Worm (Caenorhabditis elegans): Measurements from ENCODE around the gene amt-3.

amt-3 gene

DNA sequence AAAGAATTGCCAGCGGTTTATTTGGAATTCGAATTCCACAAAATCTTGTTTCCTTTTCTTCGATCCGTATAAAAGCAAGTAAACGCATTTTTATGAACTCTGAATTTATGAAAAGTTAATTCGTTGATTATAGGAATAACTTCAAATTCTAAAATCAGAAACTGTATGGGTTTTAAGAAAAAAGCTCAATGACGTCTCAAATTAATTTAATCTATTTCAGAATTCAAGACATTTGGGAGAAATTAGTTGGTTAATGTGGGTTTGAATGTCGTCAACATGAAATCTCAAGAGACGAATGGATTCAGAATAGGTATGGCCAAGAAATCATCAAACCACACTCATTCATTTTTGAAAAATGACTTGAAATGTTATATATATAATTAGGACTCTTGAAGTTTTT is 27.1 kb upstream of the amt-3 start, which contains the start of gene F49E12.7:
TSS of gene F49E12.7 (minus strand) at position 101 of the 400 bp plus-strand sequence.
- TF ChIP-seq B0035.1 (tag; optimal IDR thresholded peaks at IDR 0.05) (no peak), Y67H2A.10 (GFP tag; conservative IDR thresholded peaks at IDR 0.05) (no peak), lsl-1 (GFP tag; optimal IDR thresholded peaks at IDR 0.05) (no peak), ztf-25 (GFP tag; IDR thresholded peaks at IDR 0.05) (no peak), dox-1 (GFP tag; IDR thresholded peaks at IDR 0.05) (no peak), F52B5.7 (tag; optimal IDR thresholded peaks at IDR 0.05) (no peak), F33H1.4 (GFP tag; IDR thresholded peaks at IDR 0.05) (no peak), ztf-22 (GFP tag; optimal IDR thresholded peaks at IDR 0.05) (no peak), attf-5 (GFP tag; optimal IDR thresholded peaks at IDR 0.05) (no peak), B0336.3 (GFP tag; IDR thresholded peaks at IDR 0.05) (no peak), nhr-120 (GFP tag; IDR thresholded peaks at IDR 0.05) (no peak), Y56A3A.18 (GFP tag; IDR thresholded peaks at IDR 0.05) (no peak), hsf-1 (GFP tag; IDR thresholded peaks at IDR 0.05) (no peak), lin-40 (tag; optimal IDR thresholded peaks at IDR 0.05) (no peak), gei-17 (GFP tag; optimal IDR thresholded peaks at IDR 0.05) (no peak), hmg-1.2 (GFP tag; IDR thresholded peaks at IDR 0.05) (no peak)

ce11 chrII:8394205-8394604 is 25.2 kb upstream of the amt-3 start, which contains the start of gene F49E12.8:
Gene F49E12.8, minus strand, starts transcription at chrII:8394305.
- TF ChIP-seq sdz-38 (tag; optimal IDR thresholded peaks at IDR 0.05) (no peak), nfyb-1 (GFP tag; IDR thresholded peaks at IDR 0.05) (no peak), ztf-25 (GFP tag; IDR thresholded peaks at IDR 0.05) (no peak), akir-1 (GFP tag; optimal IDR thresholded peaks at IDR 0.05) (no peak)

DNA sequence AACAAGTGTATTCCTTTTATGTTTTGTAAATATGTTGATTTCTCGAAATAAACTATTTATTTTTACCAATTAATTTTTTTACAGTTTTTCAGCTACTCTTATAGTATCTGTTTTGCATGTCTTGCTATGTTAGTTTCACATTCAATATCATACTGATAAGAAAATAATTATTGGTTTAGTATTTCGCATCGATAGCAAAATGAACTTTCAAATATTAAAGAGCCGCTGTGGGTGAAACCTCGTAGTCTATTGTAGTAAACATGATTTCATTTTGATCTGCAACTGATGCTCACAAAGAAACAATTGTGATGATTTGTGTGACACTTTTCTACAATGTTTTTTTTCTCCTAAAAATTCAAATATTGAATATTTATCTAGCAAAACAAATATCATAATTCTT is 23.3 kb upstream of the amt-3 start:
- TF ChIP-seq madf-10 (tag; optimal IDR thresholded peaks at IDR 0.05) (no peak), let-526 (GFP tag; IDR thresholded peaks at IDR 0.05) (no peak), rpc-1 (optimal IDR thresholded peaks at IDR 0.05) (no peak), rpc-1 (tag; optimal IDR thresholded peaks at IDR 0.05) (no peak), D2030.7 (GFP tag; IDR thresholded peaks at IDR 0.05) (no peak), efl-1 (GFP tag; optimal IDR thresholded peaks at IDR 0.05) (no peak), hrde-1 (tag; optimal IDR thresholded peaks at IDR 0.05; ENCODE audit: borderline replicate concordance) (no peak), F39B2.1 (GFP tag; IDR thresholded peaks at IDR 0.05) (no peak), mcd-1 (GFP tag; IDR thresholded peaks at IDR 0.05) (no peak), ets-4 (GFP tag; optimal IDR thresholded peaks at IDR 0.05) (no peak), tbp1 (GFP tag; optimal IDR thresholded peaks at IDR 0.05) (no peak), F57A8.1 (GFP tag; optimal IDR thresholded peaks at IDR 0.05) (no peak), nhr-90 (tag; optimal IDR thresholded peaks at IDR 0.05) (no peak), cebp-1 (GFP tag; IDR thresholded peaks at IDR 0.05) (no peak), cebp-1 (tag; optimal IDR thresholded peaks at IDR 0.05) (no peak), nfyb-1 (GFP tag; IDR thresholded peaks at IDR 0.05) (no peak), F52B5.7 (tag; optimal IDR thresholded peaks at IDR 0.05) (no peak), C06A6.2 (GFP tag; conservative IDR thresholded peaks at IDR 0.05) (no peak), B0336.3 (GFP tag; IDR thresholded peaks at IDR 0.05) (no peak), sea-2 (GFP tag; IDR thresholded peaks at IDR 0.05) (no peak), Y53G8AR.9 (GFP tag; conservative IDR thresholded peaks at IDR 0.05) (no peak)

- TF ChIP-seq aptf-2 (GFP tag; conservative IDR thresholded peaks at IDR 0.05) (no peak), nhr-80 (tag; optimal IDR thresholded peaks at IDR 0.05) (peak; percentile 27), Y53F4B.3 (GFP tag; IDR thresholded peaks at IDR 0.05) (no peak)
Measured at ce11 chrII:8390751-8391150, 21.8 kb upstream of the amt-3 start, which contains the start of gene F49E12.10. Gene F49E12.10, plus strand, starts transcription at chrII:8391051.
